Worm (Caenorhabditis elegans): Measurements from ENCODE around the gene F21D5.3.

- TF ChIP-seq nhr-76 (tag; optimal IDR thresholded peaks at IDR 0.05), result no peak
- peak; percentile 78 for TF ChIP-seq sptf-1 (tag; optimal IDR thresholded peaks at IDR 0.05)
- no peak for TF ChIP-seq nhr-12 (tag; optimal IDR thresholded peaks at IDR 0.05)
- peak; percentile 74 for TF ChIP-seq ztf-11 (tag; optimal IDR thresholded peaks at IDR 0.05)
- TF ChIP-seq hlh-1 (tag; optimal IDR thresholded peaks at IDR 0.05), result peak; percentile 93
- TF ChIP-seq nhr-237 (tag; optimal IDR thresholded peaks at IDR 0.05), result peak; percentile 56
- TF ChIP-seq blmp-1 (tag; optimal IDR thresholded peaks at IDR 0.05), result no peak
- TF ChIP-seq lsy-2 (tag; optimal IDR thresholded peaks at IDR 0.05), result peak; percentile 69
- no peak for TF ChIP-seq mab-5 (tag; optimal IDR thresholded peaks at IDR 0.05)
- no peak for TF ChIP-seq nhr-28 (tag; optimal IDR thresholded peaks at IDR 0.05)
- peak; percentile 77 for TF ChIP-seq pha-4 (tag; optimal IDR thresholded peaks at IDR 0.05)
- TF ChIP-seq lin-32 (GFP tag; optimal IDR thresholded peaks at IDR 0.05), result peak; percentile 74
- peak; percentile 53 for TF ChIP-seq ces-1 (GFP tag; optimal IDR thresholded peaks at IDR 0.05)
Measured at ce11 chrIV:8782172-8782571, 51.6 kb downstream of the F21D5.3 start.
